Fruit fly (Drosophila melanogaster) whole organism, prepupa: ENCODE results near the gene Obp93a.

Experiments used
- Blimp-1 ChIP-seq: fragments of 200-800 bp; sonication (Bioruptor generic); optimal IDR thresholded peaks from 3 replicates; lab custom pipeline; 2017; ENCODE audit warnings: missing biosample characterization, missing genetic modification characterization, mild to moderate bottlenecking, moderate library complexity, missing genetic modification reagents
- CG10631 ChIP-seq: fragments of 200-800 bp; sonication (Bioruptor generic); optimal IDR thresholded peaks from 2 replicates; lab custom pipeline; 2016; ENCODE audit warnings: missing biosample characterization, missing genetic modification characterization
- CG10669 ChIP-seq: fragments of 200-800 bp; sonication (Bioruptor generic); optimal IDR thresholded peaks from 3 replicates; lab custom pipeline; 2018; ENCODE audit warnings: missing biosample characterization, mild to moderate bottlenecking, missing genetic modification characterization, moderate library complexity
- CG11294 ChIP-seq: fragments of 200-800 bp; sonication (Bioruptor generic); IDR thresholded peaks from 2 replicates; pipeline ENCODE4 v1.3.6; 2022; ENCODE audit warnings: missing biosample characterization, missing genetic modification characterization
- CG11762 ChIP-seq: fragments of 200-800 bp; sonication (Bioruptor generic); optimal IDR thresholded peaks from 3 replicates; lab custom pipeline; 2016; ENCODE audit warnings: missing biosample characterization, missing genetic modification characterization; ENCODE audit not compliant: insufficient read depth
- CG11902 ChIP-seq: fragments of 200-800 bp; sonication (Bioruptor generic); optimal IDR thresholded peaks from 3 replicates; lab custom pipeline; 2016; ENCODE audit warnings: missing biosample characterization, missing genetic modification characterization
- CG15336 ChIP-seq: fragments of 200-800 bp; sonication (Bioruptor generic); IDR thresholded peaks from 2 replicates; pipeline ENCODE4 v1.3.6; 2022; ENCODE audit warnings: missing biosample characterization, missing genetic modification characterization
- CG1621 ChIP-seq: fragments of 200-800 bp; sonication (Bioruptor generic); optimal IDR thresholded peaks from 3 replicates; lab custom pipeline; 2018; ENCODE audit warnings: missing biosample characterization, mild to moderate bottlenecking, missing genetic modification characterization
- CG3032 ChIP-seq: fragments of 200-800 bp; optimal IDR thresholded peaks from 2 replicates; lab custom pipeline; 2019; ENCODE audit warnings: missing biosample characterization, mild to moderate bottlenecking, missing genetic modification characterization, moderate library complexity
- CG31627 ChIP-seq: fragments of 200-800 bp; sonication (Bioruptor generic); optimal IDR thresholded peaks from 3 replicates; lab custom pipeline; 2016; ENCODE audit warnings: missing biosample characterization, missing genetic modification characterization
- CG34406 ChIP-seq: fragments of 200-800 bp; sonication (Bioruptor generic); optimal IDR thresholded peaks from 3 replicates; lab custom pipeline; 2016; ENCODE audit warnings: missing biosample characterization, missing genetic modification characterization
- CG4318 ChIP-seq: fragments of 200-800 bp; sonication (Bioruptor generic); optimal IDR thresholded peaks from 3 replicates; lab custom pipeline; 2017; ENCODE audit warnings: missing biosample characterization, mild to moderate bottlenecking, missing genetic modification characterization
- CG6163 ChIP-seq: fragments of 200-800 bp; sonication (Bioruptor generic); IDR thresholded peaks from 3 replicates; pipeline ENCODE4 v1.3.6; 2022; ENCODE audit warnings: missing biosample characterization, missing genetic modification characterization
- CG6276 ChIP-seq: fragments of 200-800 bp; sonication (Bioruptor generic); optimal IDR thresholded peaks from 2 replicates; lab custom pipeline; 2017; ENCODE audit warnings: missing biosample characterization, mild to moderate bottlenecking, missing genetic modification characterization
- CG6792 ChIP-seq: fragments of 200-800 bp; sonication (Bioruptor generic); optimal IDR thresholded peaks from 3 replicates; lab custom pipeline; 2016; ENCODE audit warnings: missing biosample characterization, missing genetic modification characterization
- CG6808 ChIP-seq: fragments of 200-800 bp; sonication (Bioruptor generic); optimal IDR thresholded peaks from 3 replicates; lab custom pipeline; 2017; ENCODE audit warnings: missing biosample characterization, missing genetic modification characterization, mild to moderate bottlenecking, moderate library complexity, missing genetic modification reagents
- CG6854 ChIP-seq: fragments of 200-800 bp; sonication (Bioruptor generic); optimal IDR thresholded peaks from 2 replicates; lab custom pipeline; 2017; ENCODE audit warnings: missing biosample characterization, mild to moderate bottlenecking, missing genetic modification characterization
- CG7368 ChIP-seq: fragments of 200-800 bp; sonication (Bioruptor generic); optimal IDR thresholded peaks from 3 replicates; lab custom pipeline; 2016; ENCODE audit warnings: missing biosample characterization, missing genetic modification characterization
- CG8119 ChIP-seq: fragments of 200-800 bp; sonication (Bioruptor generic); IDR thresholded peaks from 3 replicates; pipeline ENCODE4 v1.3.6; 2022; ENCODE audit warnings: missing biosample characterization, missing genetic modification characterization
- CG8319 ChIP-seq: fragments of 200-800 bp; sonication (Bioruptor generic); optimal IDR thresholded peaks from 3 replicates; lab custom pipeline; 2016; ENCODE audit warnings: missing biosample characterization, missing genetic modification characterization
- Eip75B ChIP-seq: fragments of 200-800 bp; sonication (Bioruptor generic); optimal IDR thresholded peaks from 3 replicates; lab custom pipeline; 2016; ENCODE audit warnings: missing biosample characterization, missing genetic modification characterization
- Eip78C ChIP-seq: fragments of 200-800 bp; sonication (Bioruptor generic); peaks from one replicate; lab custom pipeline; 2016; ENCODE audit warnings: missing biosample characterization, missing genetic modification characterization
- Eip93F ChIP-seq: fragments of 200-800 bp; sonication (Bioruptor generic); optimal IDR thresholded peaks from 2 replicates; lab custom pipeline; 2016; ENCODE audit warnings: missing biosample characterization, mild to moderate bottlenecking, missing genetic modification characterization
- Ets21C ChIP-seq: fragments of 200-800 bp; sonication (Bioruptor generic); optimal IDR thresholded peaks from 3 replicates; lab custom pipeline; 2016; ENCODE audit warnings: missing biosample characterization, missing genetic modification characterization
- Ets96B ChIP-seq: fragments of 200-800 bp; optimal IDR thresholded peaks from 2 replicates; lab custom pipeline; 2019; ENCODE audit warnings: missing biosample characterization, mild to moderate bottlenecking, missing genetic modification characterization, moderate library complexity
- Hr38 ChIP-seq: sonication (Bioruptor generic); optimal IDR thresholded peaks from 2 replicates; lab custom pipeline; 2016; ENCODE audit warnings: missing biosample characterization, missing genetic modification characterization
- Hr39 ChIP-seq: fragments of 200-800 bp; sonication (Bioruptor generic); optimal IDR thresholded peaks from 2 replicates; lab custom pipeline; 2016; ENCODE audit warnings: missing biosample characterization, missing genetic modification characterization
- Lpt ChIP-seq: fragments of 200-800 bp; sonication (Bioruptor generic); optimal IDR thresholded peaks from 3 replicates; lab custom pipeline; 2016; ENCODE audit warnings: missing biosample characterization, missing genetic modification characterization
- Met ChIP-seq: fragments of 200-800 bp; sonication (Bioruptor generic); optimal IDR thresholded peaks from 3 replicates; lab custom pipeline; 2016; ENCODE audit warnings: missing biosample characterization, missing genetic modification characterization
- OdsH ChIP-seq: fragments of 200-800 bp; sonication (Bioruptor generic); optimal IDR thresholded peaks from 3 replicates; lab custom pipeline; 2016; ENCODE audit warnings: missing biosample characterization, missing genetic modification characterization
- Smox ChIP-seq: fragments of 200-800 bp; sonication (Bioruptor generic); optimal IDR thresholded peaks from 3 replicates; lab custom pipeline; 2016; ENCODE audit warnings: missing biosample characterization, missing genetic modification characterization
- achi ChIP-seq: fragments of 200-800 bp; sonication (Bioruptor generic); optimal IDR thresholded peaks from 3 replicates; lab custom pipeline; 2016; ENCODE audit warnings: missing biosample characterization, missing genetic modification characterization
- acj6 ChIP-seq: fragments of 200-800 bp; sonication (Bioruptor generic); optimal IDR thresholded peaks from 3 replicates; lab custom pipeline; 2016; ENCODE audit warnings: missing biosample characterization, missing genetic modification characterization
- cyc ChIP-seq: fragments of 200-800 bp; sonication (Bioruptor generic); optimal IDR thresholded peaks from 3 replicates; lab custom pipeline; 2016; ENCODE audit warnings: missing biosample characterization, missing genetic modification characterization
- dsx ChIP-seq: fragments of 200-800 bp; optimal IDR thresholded peaks from 3 replicates; lab custom pipeline; 2019; ENCODE audit warnings: missing biosample characterization, mild to moderate bottlenecking, missing genetic modification characterization, moderate library complexity; ENCODE audit not compliant: poor library complexity, severe bottlenecking
- eg ChIP-seq: fragments of 200-800 bp; sonication (Bioruptor generic); IDR thresholded peaks from 3 replicates; pipeline ENCODE4 v1.3.6; 2022; ENCODE audit warnings: missing biosample characterization, missing genetic modification characterization
- esn ChIP-seq: fragments of 200-800 bp; sonication (Bioruptor generic); optimal IDR thresholded peaks from 2 replicates; lab custom pipeline; 2016; ENCODE audit warnings: missing biosample characterization, mild to moderate bottlenecking, missing genetic modification characterization, moderate library complexity
- fd85E ChIP-seq: fragments of 200-800 bp; sonication (Bioruptor generic); optimal IDR thresholded peaks from 3 replicates; lab custom pipeline; 2016; ENCODE audit warnings: missing biosample characterization, missing genetic modification characterization
- fkh ChIP-seq: fragments of 200-800 bp; sonication (Bioruptor generic); optimal IDR thresholded peaks from 3 replicates; lab custom pipeline; 2017; ENCODE audit warnings: missing biosample characterization, mild to moderate bottlenecking, missing genetic modification characterization, moderate library complexity
- lz ChIP-seq: fragments of 200-800 bp; sonication (Bioruptor generic); optimal IDR thresholded peaks from 3 replicates; lab custom pipeline; 2016; ENCODE audit warnings: missing biosample characterization, missing genetic modification characterization
- net ChIP-seq: fragments of 200-800 bp; sonication (Bioruptor generic); optimal IDR thresholded peaks from 3 replicates; lab custom pipeline; 2016; ENCODE audit warnings: missing biosample characterization, missing genetic modification characterization
- pdm3 ChIP-seq: fragments of 200-800 bp; sonication (Bioruptor generic); optimal IDR thresholded peaks from 3 replicates; lab custom pipeline; 2016; ENCODE audit warnings: missing biosample characterization, missing genetic modification characterization
- salr ChIP-seq, 2 experiments: fragments of 200-800 bp; sonication (Bioruptor generic); optimal IDR thresholded peaks; 3 replicates each; lab custom pipeline; 2016 to 2018; ENCODE audit warnings: missing biosample characterization in 2 of 2, missing genetic modification characterization in 2 of 2, mild to moderate bottlenecking in 1 of 2
- spab ChIP-seq: fragments of 200-800 bp; sonication (Bioruptor generic); optimal IDR thresholded peaks from 2 replicates; lab custom pipeline; 2017; ENCODE audit warnings: missing biosample characterization, mild to moderate bottlenecking, missing genetic modification characterization, missing genetic modification reagents
- ss ChIP-seq, 2 experiments: fragments of 200-800 bp; sonication (Bioruptor generic); optimal IDR thresholded peaks; 2 replicates in 1 of 2; 3 replicates in 1 of 2; lab custom pipeline; 2017 to 2018; ENCODE audit warnings: mild to moderate bottlenecking in 2 of 2, missing biosample characterization in 2 of 2, missing genetic modification characterization in 2 of 2, moderate library complexity in 1 of 2
- topi ChIP-seq: fragments of 200-800 bp; sonication (Bioruptor generic); optimal IDR thresholded peaks from 3 replicates; lab custom pipeline; 2016; ENCODE audit warnings: missing biosample characterization, missing genetic modification characterization
- vri ChIP-seq: fragments of 200-800 bp; sonication (Bioruptor generic); optimal IDR thresholded peaks from 3 replicates; lab custom pipeline; 2016; ENCODE audit warnings: missing biosample characterization, mild to moderate bottlenecking, missing genetic modification characterization

The Obp93a gene

dm6 chr3R:21109712-21110111 lies 19.8 kb downstream of the Obp93a start:
- TF ChIP-seq eg (GFP tag; lab: Robert Waterston, UW): no peak
- no peak for TF ChIP-seq CG6792 (GFP tag; lab: Kevin White, UChicago)
- no peak for TF ChIP-seq Hr38 (GFP tag; lab: Kevin White, UChicago)
- TF ChIP-seq esn (GFP tag; lab: Kevin White, UChicago): no peak
- TF ChIP-seq acj6 (GFP tag; lab: Kevin White, UChicago): no peak
- TF ChIP-seq CG7368 (GFP tag; lab: Kevin White, UChicago): no peak
- TF ChIP-seq Met (GFP tag; lab: Kevin White, UChicago): no peak
- no peak for TF ChIP-seq CG1621 (tag; lab: Kevin White, UChicago)
- no peak for TF ChIP-seq Lpt (GFP tag; lab: Kevin White, UChicago)
- TF ChIP-seq CG6276 (GFP tag; lab: Kevin White, UChicago): no peak
- TF ChIP-seq CG10631 (GFP tag; lab: Kevin White, UChicago): no peak
- TF ChIP-seq CG31627: no peak
- TF ChIP-seq CG6854 (GFP tag; lab: Kevin White, UChicago): no peak
- no peak for TF ChIP-seq Eip78C (GFP tag; lab: Kevin White, UChicago)
- no peak for TF ChIP-seq lz (GFP tag; lab: Kevin White, UChicago)
- no peak for TF ChIP-seq Smox (GFP tag; lab: Kevin White, UChicago)
- no peak for TF ChIP-seq pdm3
- TF ChIP-seq CG34406 (GFP tag; lab: Kevin White, UChicago): no peak
- no peak for TF ChIP-seq Eip93F (GFP tag; lab: Kevin White, UChicago)

- TF ChIP-seq CG4318 (no peak), CG6854 (GFP tag; lab: Kevin White, UChicago) (no peak), Hr39 (GFP tag; lab: Kevin White, UChicago) (peak; percentile 55), CG11294 (no peak), CG6163 (GFP tag; lab: Robert Waterston, UW) (0 out of 3 replicates have a peak, but pooled peaks have one; percentile 16), CG11902 (GFP tag; lab: Kevin White, UChicago) (no peak), pdm3 (no peak), Smox (GFP tag; lab: Kevin White, UChicago) (no peak), CG7368 (GFP tag; lab: Kevin White, UChicago) (peak; percentile 6), topi (peak; percentile 51), cyc (GFP tag; lab: Kevin White, UChicago) (peak; percentile 41), CG15336 (no peak), fd85E (no peak), Met (GFP tag; lab: Kevin White, UChicago) (no peak), Ets21C (GFP tag; lab: Kevin White, UChicago) (no peak), CG1621 (tag; lab: Kevin White, UChicago) (no peak), CG6276 (GFP tag; lab: Kevin White, UChicago) (no peak), OdsH (GFP tag; lab: Kevin White, UChicago) (no peak), vri (GFP tag; lab: Kevin White, UChicago) (no peak), CG8319 (GFP tag; lab: Kevin White, UChicago) (no peak), acj6 (GFP tag; lab: Kevin White, UChicago) (peak; percentile 49), Blimp-1 (peak; percentile 74), ss (GFP tag; optimal IDR thresholded peaks at IDR 0.05; lab: Kevin White, UChicago) (no peak), dsx (GFP tag; lab: Kevin White, UChicago) (peak; percentile 72), achi (no peak), CG10669 (GFP tag; lab: Kevin White, UChicago) (no peak), CG11762 (GFP tag; lab: Kevin White, UChicago) (no peak), CG3032 (tag; lab: Kevin White, UChicago) (peak; percentile 45), Eip75B (GFP tag; lab: Kevin White, UChicago) (no peak), CG8119 (GFP tag; lab: Robert Waterston, UW) (no peak), net (GFP tag; lab: Kevin White, UChicago) (no peak), Eip93F (GFP tag; lab: Kevin White, UChicago) (peak; percentile 35), Lpt (GFP tag; lab: Kevin White, UChicago) (no peak), spab (GFP tag; lab: Kevin White, UChicago) (no peak), fkh (GFP tag; lab: Kevin White, UChicago) (no peak), lz (GFP tag; lab: Kevin White, UChicago) (peak; percentile 41), CG34406 (GFP tag; lab: Kevin White, UChicago) (no peak), CG6808 (GFP tag; lab: Kevin White, UChicago) (no peak), Ets96B (tag; lab: Kevin White, UChicago) (peak; percentile 39), salr (GFP tag; optimal IDR thresholded peaks at IDR 0.05; lab: Kevin White, UChicago) (no peak), eg (GFP tag; lab: Robert Waterston, UW) (no peak)
These were observed 21.5 kb downstream of the Obp93a start, which contains the start of the genes Sec15 and rtet for dm6 chr3R:21107907-21108591. TSS of gene Sec15 (minus strand) at chr3R:21107972. TSS of gene rtet (plus strand) at chr3R:21108446.
